Fruit fly (Drosophila melanogaster) whole organism, embryonic: ENCODE results near the gene sob.

Experiments used
- Adf1 ChIP-seq: fragments of 200-800 bp; sonication (Bioruptor generic); IDR thresholded peaks from 2 replicates; pipeline ENCODE4 v1.3.6; 2022; ENCODE audit warnings: missing biosample characterization, missing genetic modification characterization
- Aef1 ChIP-seq: fragments of 200-800 bp; sonication (Bioruptor generic); IDR thresholded peaks from 3 replicates; pipeline ENCODE4 v1.3.6; 2022; ENCODE audit warnings: missing biosample characterization, missing genetic modification characterization
- CG10147 ChIP-seq: fragments of 200-800 bp; sonication (Bioruptor generic); optimal IDR thresholded peaks from 2 replicates; lab custom pipeline; 2019; ENCODE audit warnings: missing biosample characterization, mild to moderate bottlenecking, missing genetic modification characterization, moderate library complexity
- CG11085 ChIP-seq: fragments of 200-800 bp; sonication (Bioruptor generic); IDR thresholded peaks from 2 replicates; pipeline ENCODE4 v1.3.6; 2022; ENCODE audit warnings: missing biosample characterization, missing genetic modification characterization
- CG11456 ChIP-seq: fragments of 200-800 bp; sonication (Bioruptor generic); IDR thresholded peaks from 3 replicates; pipeline ENCODE4 v1.3.6; 2022; ENCODE audit warnings: missing biosample characterization, missing genetic modification characterization
- CG11695 ChIP-seq: fragments of 200-800 bp; sonication (Bioruptor generic); IDR thresholded peaks from 3 replicates; pipeline ENCODE4 v1.3.6; 2022; ENCODE audit warnings: missing biosample characterization, missing genetic modification characterization
- CG12299 ChIP-seq: fragments of 200-800 bp; sonication (Bioruptor generic); optimal IDR thresholded peaks from 2 replicates; lab custom pipeline; 2018; ENCODE audit warnings: missing biosample characterization, mild to moderate bottlenecking, missing genetic modification characterization
- CG12769 ChIP-seq: fragments of 200-800 bp; sonication (Bioruptor generic); optimal IDR thresholded peaks from 2 replicates; lab custom pipeline; 2019; ENCODE audit warnings: missing biosample characterization, mild to moderate bottlenecking, missing genetic modification characterization, moderate library complexity
- CG17612 ChIP-seq: fragments of 200-800 bp; sonication (Bioruptor generic); IDR thresholded peaks from 2 replicates; pipeline ENCODE4 v1.3.6; 2022; ENCODE audit warnings: missing biosample characterization, missing genetic modification characterization
- CG18599 ChIP-seq: fragments of 200-800 bp; sonication (Bioruptor generic); optimal IDR thresholded peaks from 3 replicates; lab custom pipeline; 2017; ENCODE audit warnings: missing biosample characterization, missing genetic modification characterization, mild to moderate bottlenecking, moderate library complexity, missing genetic modification reagents
- CG2129 ChIP-seq: fragments of 200-800 bp; sonication (Bioruptor generic); IDR thresholded peaks from 2 replicates; pipeline ENCODE4 v1.3.6; 2022; ENCODE audit warnings: missing biosample characterization, missing genetic modification characterization; ENCODE audit not compliant: partially characterized antibody
- CG3065 ChIP-seq: fragments of 200-800 bp; sonication (Bioruptor generic); optimal IDR thresholded peaks from 2 replicates; lab custom pipeline; 2016; ENCODE audit warnings: missing biosample characterization, missing genetic modification characterization
- CG31441 ChIP-seq: fragments of 200-800 bp; sonication (Bioruptor generic); IDR thresholded peaks from 2 replicates; pipeline ENCODE4 v1.3.6; 2022; ENCODE audit warnings: missing biosample characterization, missing genetic modification characterization
- CG3847 ChIP-seq: fragments of 200-800 bp; sonication (Bioruptor generic); IDR thresholded peaks from 2 replicates; pipeline ENCODE4 v1.3.6; 2022; ENCODE audit warnings: missing biosample characterization, missing genetic modification characterization
- CG4730 ChIP-seq: fragments of 200-800 bp; sonication (Bioruptor generic); IDR thresholded peaks from 2 replicates; pipeline ENCODE4 v1.3.6; 2022; ENCODE audit warnings: missing biosample characterization, missing genetic modification characterization
- CG4820 ChIP-seq: fragments of 200-800 bp; sonication (Bioruptor generic); optimal IDR thresholded peaks from 3 replicates; lab custom pipeline; 2016; ENCODE audit warnings: missing biosample characterization, missing genetic modification characterization
- CG6175 ChIP-seq: fragments of 200-800 bp; sonication (Bioruptor generic); IDR thresholded peaks from 3 replicates; pipeline ENCODE4 v1.3.6; 2022; ENCODE audit warnings: missing biosample characterization, missing genetic modification characterization
- CG7357 ChIP-seq: fragments of 200-800 bp; sonication (Bioruptor generic); IDR thresholded peaks from 3 replicates; pipeline ENCODE4 v1.3.6; 2022; ENCODE audit warnings: missing biosample characterization, missing genetic modification characterization
- CG7372 ChIP-seq: fragments of 200-800 bp; sonication (Bioruptor generic); IDR thresholded peaks from 2 replicates; pipeline ENCODE4 v1.3.6; 2022; ENCODE audit warnings: missing biosample characterization, missing genetic modification characterization
- CG7839 ChIP-seq: fragments of 200-800 bp; sonication (Bioruptor generic); optimal IDR thresholded peaks from 3 replicates; lab custom pipeline; 2018; ENCODE audit warnings: missing biosample characterization, mild to moderate bottlenecking, missing genetic modification characterization, moderate library complexity
- CG7987 ChIP-seq: fragments of 200-800 bp; sonication (Bioruptor generic); optimal IDR thresholded peaks from 2 replicates; lab custom pipeline; 2018; ENCODE audit warnings: missing biosample characterization, mild to moderate bottlenecking, missing genetic modification characterization, moderate library complexity
- CG8089 ChIP-seq: fragments of 200-800 bp; sonication (Bioruptor generic); optimal IDR thresholded peaks from 3 replicates; lab custom pipeline; 2016; ENCODE audit warnings: missing biosample characterization, missing genetic modification characterization
- CG8290 ChIP-seq, 3 experiments: fragments of 200-800 bp; sonication (Bioruptor generic); optimal IDR thresholded peaks; 2 replicates each; lab custom pipeline; 2016 to 2019; ENCODE audit warnings: missing biosample characterization in 3 of 3, missing genetic modification characterization in 3 of 3, mild to moderate bottlenecking in 2 of 3, moderate library complexity in 1 of 3
- CG8924 ChIP-seq: fragments of 200-800 bp; optimal IDR thresholded peaks from 3 replicates; lab custom pipeline; 2019; ENCODE audit warnings: missing biosample characterization, mild to moderate bottlenecking, missing genetic modification characterization, moderate library complexity
- CG9932 ChIP-seq: fragments of 200-800 bp; sonication (Bioruptor generic); IDR thresholded peaks from 2 replicates; pipeline ENCODE4 v1.3.6; 2022; ENCODE audit warnings: missing biosample characterization, missing genetic modification characterization
- Camta ChIP-seq: fragments of 200-800 bp; sonication (Bioruptor generic); optimal IDR thresholded peaks from 2 replicates; lab custom pipeline; 2016; ENCODE audit warnings: missing biosample characterization, missing genetic modification characterization
- D19B ChIP-seq: fragments of 200-800 bp; sonication (Bioruptor generic); optimal IDR thresholded peaks from 2 replicates; lab custom pipeline; 2017; ENCODE audit warnings: missing biosample characterization, mild to moderate bottlenecking, missing genetic modification characterization
- Deaf1 ChIP-seq: fragments of 200-800 bp; optimal IDR thresholded peaks from 3 replicates; lab custom pipeline; 2019; ENCODE audit warnings: missing biosample characterization, mild to moderate bottlenecking, missing genetic modification characterization, moderate library complexity
- H15 ChIP-seq: fragments of 200-800 bp; sonication (Bioruptor generic); IDR thresholded peaks from 3 replicates; pipeline ENCODE4 v1.3.6; 2022; ENCODE audit warnings: missing biosample characterization, missing genetic modification characterization
- Lim3 ChIP-seq: fragments of 200-800 bp; sonication (Bioruptor generic); IDR thresholded peaks from 2 replicates; pipeline ENCODE4 v1.3.6; 2022; ENCODE audit warnings: missing biosample characterization, missing genetic modification characterization
- NfI ChIP-seq: fragments of 200-800 bp; sonication (Bioruptor generic); optimal IDR thresholded peaks from 3 replicates; lab custom pipeline; 2018; ENCODE audit warnings: missing biosample characterization, mild to moderate bottlenecking, missing genetic modification characterization, moderate library complexity
- Rx ChIP-seq: fragments of 200-800 bp; sonication (Bioruptor generic); IDR thresholded peaks from 2 replicates; pipeline ENCODE4 v1.3.6; 2022; ENCODE audit warnings: missing biosample characterization, missing genetic modification characterization
- Sox100B ChIP-seq: fragments of 200-800 bp; sonication (Bioruptor generic); optimal IDR thresholded peaks from 3 replicates; lab custom pipeline; 2018; ENCODE audit warnings: missing biosample characterization, mild to moderate bottlenecking, missing genetic modification characterization
- Taf1 ChIP-seq: fragments of 200-800 bp; sonication (Bioruptor generic); IDR thresholded peaks from 2 replicates; pipeline ENCODE4 v1.3.6; 2022; ENCODE audit warnings: missing biosample characterization, missing genetic modification characterization
- bab2 ChIP-seq: fragments of 200-800 bp; sonication (Bioruptor generic); optimal IDR thresholded peaks from 2 replicates; lab custom pipeline; 2016; ENCODE audit warnings: missing biosample characterization, missing genetic modification characterization
- chif ChIP-seq, 2 experiments: fragments of 200-800 bp; sonication (Bioruptor generic); optimal IDR thresholded peaks; 3 replicates each; lab custom pipeline; 2016; ENCODE audit warnings: missing biosample characterization in 2 of 2, missing genetic modification characterization in 2 of 2
- chinmo ChIP-seq: fragments of 200-800 bp; sonication (Bioruptor generic); IDR thresholded peaks from 4 replicates; pipeline ENCODE4 v1.3.6; 2022; ENCODE audit warnings: missing biosample characterization, missing genetic modification characterization; ENCODE audit not compliant: partially characterized antibody
- fd102C ChIP-seq: fragments of 200-800 bp; sonication (Bioruptor generic); optimal IDR thresholded peaks from 2 replicates; lab custom pipeline; 2018; ENCODE audit warnings: missing biosample characterization, mild to moderate bottlenecking, missing genetic modification characterization, moderate library complexity
- h ChIP-seq: fragments of >200 bp; optimal IDR thresholded peaks from 2 replicates; lab custom pipeline; 2017
- hkb ChIP-seq, 2 experiments: fragments of 200-800 bp in 1 of 2; fragments of >200 bp in 1 of 2; sonication (Bioruptor generic) in 1 of 2; IDR thresholded peaks in 1 of 2; optimal IDR thresholded peaks in 1 of 2; 2 replicates each; pipeline versions ENCODE4 v1.3.6 to Lab custom; 2017 to 2022; ENCODE audit warnings: missing biosample characterization in 1 of 2, missing genetic modification characterization in 1 of 2
- klu ChIP-seq: fragments of 200-800 bp; sonication (Bioruptor generic); IDR thresholded peaks from 2 replicates; pipeline ENCODE4 v1.3.6; 2022; ENCODE audit warnings: missing biosample characterization, missing genetic modification characterization
- mam ChIP-seq: fragments of 200-800 bp; sonication (Bioruptor generic); optimal IDR thresholded peaks from 3 replicates; lab custom pipeline; 2016; ENCODE audit warnings: missing biosample characterization, missing genetic modification characterization
- mld ChIP-seq: fragments of 200-800 bp; sonication (Bioruptor generic); IDR thresholded peaks from 3 replicates; pipeline ENCODE4 v1.3.6; 2022; ENCODE audit warnings: missing biosample characterization, missing genetic modification characterization; ENCODE audit not compliant: partially characterized antibody
- onecut ChIP-seq: fragments of 200-800 bp; sonication (Bioruptor generic); IDR thresholded peaks from 2 replicates; pipeline ENCODE4 v1.3.6; 2022; ENCODE audit warnings: missing biosample characterization, missing genetic modification characterization
- prd ChIP-seq, 3 experiments: fragments of >200 bp in 2 of 3; fragments of 200-800 bp in 1 of 3; sonication (Bioruptor generic) in 1 of 3; optimal IDR thresholded peaks in 2 of 3; IDR thresholded peaks in 1 of 3; 2 replicates in 2 of 3; 3 replicates in 1 of 3; pipeline versions ENCODE4 v1.3.6 to Lab custom; 2017 to 2022; ENCODE audit warnings: missing biosample characterization in 1 of 3, missing genetic modification characterization in 1 of 3
- pum ChIP-seq: fragments of 200-800 bp; sonication (Bioruptor generic); optimal IDR thresholded peaks from 2 replicates; lab custom pipeline; 2016; ENCODE audit warnings: missing biosample characterization, missing genetic modification characterization
- rib ChIP-seq: fragments of 200-800 bp; sonication (Bioruptor generic); IDR thresholded peaks from 2 replicates; pipeline ENCODE4 v1.3.6; 2022; ENCODE audit warnings: missing biosample characterization, missing genetic modification characterization
- unc-4 ChIP-seq: fragments of 200-800 bp; sonication (Bioruptor generic); IDR thresholded peaks from 2 replicates; pipeline ENCODE4 v1.3.6; 2022; ENCODE audit warnings: missing biosample characterization, missing genetic modification characterization; ENCODE audit not compliant: partially characterized antibody
- yki ChIP-seq: fragments of >200 bp; optimal IDR thresholded peaks from 3 replicates; lab custom pipeline; 2018

The sob gene

DNA sequence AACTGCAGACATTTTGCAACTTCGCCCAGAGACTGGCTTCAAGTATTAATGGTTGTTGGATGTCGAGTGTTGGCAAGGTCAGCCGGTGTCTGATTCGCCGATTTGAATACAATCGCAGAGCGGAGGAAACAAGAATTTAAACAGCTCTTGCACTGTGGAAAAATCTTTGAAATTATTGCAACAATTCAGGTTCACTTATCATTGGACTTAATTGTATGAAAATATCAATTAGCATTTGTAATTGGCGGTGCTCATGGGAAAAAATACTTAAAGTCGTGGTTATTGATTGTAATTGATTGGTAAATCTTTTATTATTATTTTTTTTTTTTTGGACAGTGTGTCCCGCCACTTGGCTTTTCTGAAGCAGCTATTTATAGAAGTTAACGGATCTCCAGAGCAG, 48.9 kb upstream of the sob start (continued):
- no peak for TF ChIP-seq CG4820 (GFP tag; lab: Kevin White, UChicago)
- TF ChIP-seq mam: peak; percentile 47
- no peak for TF ChIP-seq Camta (GFP tag; lab: Kevin White, UChicago)
- TF ChIP-seq CG17612 (GFP tag; lab: Robert Waterston, UW): peak; percentile 9; the same call in 1 of the 2 replicates
- no peak for TF ChIP-seq Lim3 (GFP tag; lab: Robert Waterston, UW)
- TF ChIP-seq CG18599 (GFP tag; lab: Kevin White, UChicago): peak; percentile 28
- TF ChIP-seq rib (GFP tag; lab: Robert Waterston, UW): no peak
- peak; percentile 8 for TF ChIP-seq NfI
- no peak for TF ChIP-seq h (lab: Kevin White, UChicago)
- no peak for TF ChIP-seq Sox100B (GFP tag; lab: Kevin White, UChicago)
- 0 out of 3 replicates have a peak, but pooled peaks have one; percentile 19 for TF ChIP-seq CG6175
- peak; percentile 29 for TF ChIP-seq CG10147 (GFP tag; lab: Kevin White, UChicago)
- no peak for TF ChIP-seq fd102C (GFP tag; lab: Kevin White, UChicago)
- TF ChIP-seq D19B (GFP tag; lab: Kevin White, UChicago): peak; percentile 38
- peak; percentile 42; the same call in 1 of the 2 replicates for TF ChIP-seq CG3847 (GFP tag; lab: Robert Waterston, UW)
- TF ChIP-seq Taf1 (GFP tag; lab: Robert Waterston, UW): peak; percentile 46; the same call in 1 of the 2 replicates
- 0 out of 2 replicates have a peak, but pooled peaks have one; percentile 23 for TF ChIP-seq CG31441
- no peak for TF ChIP-seq prd (optimal IDR thresholded peaks at IDR 0.05; lab: Kevin White, UChicago)
- TF ChIP-seq prd (GFP tag; IDR thresholded peaks at IDR 0.05; lab: Robert Waterston, UW): peak; percentile 73; the same call in 2 of the 3 replicates
- no peak for TF ChIP-seq CG8290 (GFP tag; optimal IDR thresholded peaks at IDR 0.05; lab: Kevin White, UChicago)
- peak in 1 of 2 experiments; percentile 13 for TF ChIP-seq CG8290 (tag; optimal IDR thresholded peaks at IDR 0.05; lab: Kevin White, UChicago)
- TF ChIP-seq CG8089: no peak
- peak; percentile 44 for TF ChIP-seq Adf1 (GFP tag; lab: Robert Waterston, UW)
- TF ChIP-seq CG11456 (GFP tag; lab: Robert Waterston, UW): 0 out of 3 replicates have a peak, but pooled peaks have one; percentile 49
- no peak for TF ChIP-seq Deaf1 (tag; lab: Kevin White, UChicago)
- no peak for TF ChIP-seq pum (GFP tag; lab: Kevin White, UChicago)
- no peak for TF ChIP-seq CG3065 (GFP tag; lab: Kevin White, UChicago)
- peak; percentile 56 for TF ChIP-seq CG7839 (tag; lab: Kevin White, UChicago)
- peak; percentile 5 for TF ChIP-seq CG12769 (tag; lab: Kevin White, UChicago)
- 0 out of 2 replicates have a peak, but pooled peaks have one; percentile 44 for TF ChIP-seq CG4730 (GFP tag; lab: Robert Waterston, UW)
- TF ChIP-seq bab2 (GFP tag; lab: Kevin White, UChicago): no peak
- no peak for TF ChIP-seq hkb (optimal IDR thresholded peaks at IDR 0.05; lab: Kevin White, UChicago)
- TF ChIP-seq hkb (GFP tag; IDR thresholded peaks at IDR 0.05; lab: Robert Waterston, UW): 0 out of 2 replicates have a peak, but pooled peaks have one; percentile 34
- TF ChIP-seq CG11695 (GFP tag; lab: Robert Waterston, UW): peak; percentile 65; the same call in 2 of the 3 replicates
- TF ChIP-seq onecut (GFP tag; lab: Robert Waterston, UW): no peak
- TF ChIP-seq yki (lab: Kevin White, UChicago): no peak
- TF ChIP-seq CG9932 (GFP tag; lab: Robert Waterston, UW): peak; percentile 70
- TF ChIP-seq unc-4: no peak
- TF ChIP-seq mld (GFP tag; lab: Robert Waterston, UW): no peak
- TF ChIP-seq H15 (GFP tag; lab: Robert Waterston, UW): peak; percentile 48; the same call in 1 of the 3 replicates
- no peak for TF ChIP-seq Aef1 (GFP tag; lab: Robert Waterston, UW)
- peak; percentile 11; the same call in 1 of the 2 replicates for TF ChIP-seq CG11085 (GFP tag; lab: Robert Waterston, UW)
- no peak for TF ChIP-seq CG12299
- TF ChIP-seq klu: peak; percentile 32; the same call in 1 of the 2 replicates
- TF ChIP-seq chinmo (GFP tag; lab: Robert Waterston, UW): 0 out of 4 replicates have a peak, but pooled peaks have one; percentile 42
- no peak for TF ChIP-seq CG7987 (GFP tag; lab: Kevin White, UChicago)
- TF ChIP-seq CG2129 (GFP tag; lab: Robert Waterston, UW): no peak
- TF ChIP-seq chif (GFP tag; optimal IDR thresholded peaks at IDR 0.05; lab: Kevin White, UChicago): no peak
- 0 out of 2 replicates have a peak, but pooled peaks have one; percentile 2 for TF ChIP-seq Rx (GFP tag; lab: Robert Waterston, UW)
- peak; percentile 43; the same call in 1 of the 2 replicates for TF ChIP-seq CG7372
- TF ChIP-seq CG7357 (GFP tag; lab: Robert Waterston, UW): peak; percentile 60; the same call in 1 of the 3 replicates
- no peak for TF ChIP-seq CG8924
